Fruit fly (Drosophila melanogaster) whole organism, embryonic: Measurements from ENCODE around the gene Ptth.

ENCODE experiments used
- Asciz ChIP-seq: fragments of 200-800 bp; sonication (Bioruptor generic); optimal IDR thresholded peaks from 2 replicates; lab custom pipeline; 2017; ENCODE audit warnings: missing biosample characterization, mild to moderate bottlenecking, missing genetic modification characterization, missing genetic modification reagents
- Atf-2 ChIP-seq: fragments of 200-800 bp; sonication (Bioruptor generic); optimal IDR thresholded peaks from 2 replicates; lab custom pipeline; 2016; ENCODE audit warnings: missing biosample characterization, missing genetic modification characterization
- Awh ChIP-seq: fragments of 200-800 bp; sonication (Bioruptor generic); IDR thresholded peaks from 2 replicates; pipeline ENCODE4, ENCODE4 v1.3.6; 2022; ENCODE audit warnings: missing biosample characterization, missing genetic modification characterization
- B-H1 ChIP-seq: fragments of 200-800 bp; sonication (Bioruptor generic); IDR thresholded peaks from 3 replicates; pipeline ENCODE4 v1.3.6; 2022; ENCODE audit warnings: missing biosample characterization, missing genetic modification characterization
- CG11247 ChIP-seq: fragments of 200-800 bp; sonication (Bioruptor generic); IDR thresholded peaks from 2 replicates; pipeline ENCODE4 v1.3.6; 2022; ENCODE audit warnings: missing biosample characterization, missing genetic modification characterization
- CG11456 ChIP-seq: fragments of 200-800 bp; sonication (Bioruptor generic); IDR thresholded peaks from 3 replicates; pipeline ENCODE4 v1.3.6; 2022; ENCODE audit warnings: missing biosample characterization, missing genetic modification characterization
- CG11504 ChIP-seq: fragments of 200-800 bp; sonication (Bioruptor generic); optimal IDR thresholded peaks from 3 replicates; lab custom pipeline; 2019; ENCODE audit warnings: missing biosample characterization, mild to moderate bottlenecking, missing genetic modification characterization, moderate library complexity
- CG14667 ChIP-seq: fragments of 200-800 bp; sonication (Bioruptor generic); IDR thresholded peaks from 2 replicates; pipeline ENCODE4 v1.3.6; 2022; ENCODE audit warnings: missing biosample characterization, missing genetic modification characterization
- CG16815 ChIP-seq: fragments of 200-800 bp; sonication (Bioruptor generic); optimal IDR thresholded peaks from 3 replicates; lab custom pipeline; 2017; ENCODE audit warnings: missing biosample characterization, mild to moderate bottlenecking, missing genetic modification characterization
- CG17612 ChIP-seq: fragments of 200-800 bp; sonication (Bioruptor generic); IDR thresholded peaks from 2 replicates; pipeline ENCODE4 v1.3.6; 2022; ENCODE audit warnings: missing biosample characterization, missing genetic modification characterization
- CG17912 ChIP-seq: fragments of 200-800 bp; sonication (Bioruptor generic); optimal IDR thresholded peaks from 2 replicates; lab custom pipeline; 2018; ENCODE audit warnings: missing biosample characterization, mild to moderate bottlenecking, missing genetic modification characterization
- CG18262 ChIP-seq: fragments of 200-800 bp; optimal IDR thresholded peaks from 3 replicates; lab custom pipeline; 2019; ENCODE audit warnings: missing biosample characterization, mild to moderate bottlenecking, missing genetic modification characterization, moderate library complexity
- CG2120 ChIP-seq: fragments of 200-800 bp; sonication (Bioruptor generic); optimal IDR thresholded peaks from 3 replicates; lab custom pipeline; 2016; ENCODE audit warnings: missing biosample characterization, missing genetic modification characterization
- CG32772 ChIP-seq: fragments of 200-800 bp; sonication (Bioruptor generic); IDR thresholded peaks from 2 replicates; pipeline ENCODE4 v1.3.6; 2022; ENCODE audit warnings: missing biosample characterization, missing genetic modification characterization
- CG34376 ChIP-seq: fragments of 200-800 bp; sonication (Bioruptor generic); optimal IDR thresholded peaks from 2 replicates; lab custom pipeline; 2018; ENCODE audit warnings: missing biosample characterization, mild to moderate bottlenecking, missing genetic modification characterization
- CG3726 ChIP-seq: fragments of 200-800 bp; sonication (Bioruptor generic); IDR thresholded peaks from 3 replicates; pipeline ENCODE4, ENCODE4 v1.3.6; 2022; ENCODE audit warnings: missing biosample characterization, missing genetic modification characterization
- CG3847 ChIP-seq: fragments of 200-800 bp; sonication (Bioruptor generic); IDR thresholded peaks from 2 replicates; pipeline ENCODE4 v1.3.6; 2022; ENCODE audit warnings: missing biosample characterization, missing genetic modification characterization
- CG4854 ChIP-seq: fragments of 200-800 bp; sonication (Bioruptor generic); optimal IDR thresholded peaks from 2 replicates; lab custom pipeline; 2016; ENCODE audit warnings: missing biosample characterization, missing genetic modification characterization, inconsistent platforms
- CG6683 ChIP-seq: fragments of 200-800 bp; sonication (Bioruptor generic); optimal IDR thresholded peaks from 2 replicates; lab custom pipeline; 2017; ENCODE audit warnings: missing biosample characterization, mild to moderate bottlenecking, missing genetic modification characterization, missing genetic modification reagents
- CG8290 ChIP-seq, 3 experiments: fragments of 200-800 bp; sonication (Bioruptor generic); optimal IDR thresholded peaks; 2 replicates each; lab custom pipeline; 2016 to 2019; ENCODE audit warnings: missing biosample characterization in 3 of 3, missing genetic modification characterization in 3 of 3, mild to moderate bottlenecking in 2 of 3, moderate library complexity in 1 of 3
- CG8944 ChIP-seq: fragments of 200-800 bp; sonication (Bioruptor generic); optimal IDR thresholded peaks from 3 replicates; lab custom pipeline; 2016; ENCODE audit warnings: missing biosample characterization, missing genetic modification characterization
- CG9437 ChIP-seq: fragments of 200-800 bp; sonication (Bioruptor generic); optimal IDR thresholded peaks from 2 replicates; lab custom pipeline; 2018; ENCODE audit warnings: missing biosample characterization, mild to moderate bottlenecking, missing genetic modification characterization
- CG9932 ChIP-seq: fragments of 200-800 bp; sonication (Bioruptor generic); IDR thresholded peaks from 2 replicates; pipeline ENCODE4 v1.3.6; 2022; ENCODE audit warnings: missing biosample characterization, missing genetic modification characterization
- Dll ChIP-seq: fragments of 200-800 bp; sonication (Bioruptor generic); IDR thresholded peaks from 4 replicates; pipeline ENCODE4 v1.3.6; 2022; ENCODE audit warnings: missing biosample characterization, missing genetic modification characterization; ENCODE audit not compliant: partially characterized antibody
- Fer3 ChIP-seq: fragments of 200-800 bp; sonication (Bioruptor generic); optimal IDR thresholded peaks from 2 replicates; lab custom pipeline; 2018; ENCODE audit warnings: missing biosample characterization, mild to moderate bottlenecking, missing genetic modification characterization, moderate library complexity
- Kr ChIP-seq: fragments of 200-800 bp; sonication (Bioruptor generic); optimal IDR thresholded peaks from 2 replicates; lab custom pipeline; 2017; ENCODE audit warnings: missing biosample characterization, mild to moderate bottlenecking, missing genetic modification characterization
- PHDP ChIP-seq: fragments of 200-800 bp; sonication (Bioruptor generic); optimal IDR thresholded peaks from 3 replicates; lab custom pipeline; 2018; ENCODE audit warnings: missing biosample characterization, mild to moderate bottlenecking, missing genetic modification characterization, moderate library complexity
- Ptx1 ChIP-seq: fragments of 200-800 bp; sonication (Bioruptor generic); IDR thresholded peaks from 2 replicates; pipeline ENCODE4 v1.3.6; 2022; ENCODE audit warnings: missing biosample characterization, missing genetic modification characterization
- Xrp1 ChIP-seq: fragments of 200-800 bp; sonication (Bioruptor generic); IDR thresholded peaks from 2 replicates; pipeline ENCODE4 v1.3.6; 2022; ENCODE audit warnings: missing biosample characterization, missing genetic modification characterization
- ash1 ChIP-seq: fragments of 200-800 bp; sonication (Bioruptor generic); optimal IDR thresholded peaks from 2 replicates; lab custom pipeline; 2018; ENCODE audit warnings: missing biosample characterization, mild to moderate bottlenecking, missing genetic modification characterization
- btn ChIP-seq: fragments of 200-800 bp; sonication (Bioruptor generic); optimal IDR thresholded peaks from 2 replicates; lab custom pipeline; 2016; ENCODE audit warnings: missing biosample characterization, missing genetic modification characterization
- croc ChIP-seq: fragments of 200-800 bp; sonication (Bioruptor generic); conservative IDR thresholded peaks from 3 replicates; pipeline ENCODE4 v1.3.6; 2022; ENCODE audit warnings: missing biosample characterization, missing genetic modification characterization
- crol ChIP-seq: fragments of 200-800 bp; sonication (Bioruptor generic); IDR thresholded peaks from 2 replicates; pipeline ENCODE4 v1.3.6; 2022; ENCODE audit warnings: missing biosample characterization, missing genetic modification characterization
- da ChIP-seq: fragments of 200-800 bp; sonication (Bioruptor generic); optimal IDR thresholded peaks from 2 replicates; lab custom pipeline; 2016; ENCODE audit warnings: missing biosample characterization, missing genetic modification characterization
- dati ChIP-seq: fragments of 200-800 bp; sonication (Bioruptor generic); IDR thresholded peaks from 2 replicates; pipeline ENCODE4 v1.3.6; 2022; ENCODE audit warnings: missing biosample characterization, missing genetic modification characterization
- dpn ChIP-seq, 2 experiments: fragments of 200-800 bp; sonication (Bioruptor generic); optimal IDR thresholded peaks; 3 replicates each; lab custom pipeline; 2016; ENCODE audit warnings: missing biosample characterization in 2 of 2, missing genetic modification characterization in 2 of 2
- gem ChIP-seq: fragments of 200-800 bp; sonication (Bioruptor generic); optimal IDR thresholded peaks from 2 replicates; lab custom pipeline; 2019; ENCODE audit warnings: missing biosample characterization, mild to moderate bottlenecking, missing genetic modification characterization, moderate library complexity
- gsb-n ChIP-seq: fragments of 200-800 bp; sonication (Bioruptor generic); optimal IDR thresholded peaks from 3 replicates; lab custom pipeline; 2018; ENCODE audit warnings: missing biosample characterization, mild to moderate bottlenecking, missing genetic modification characterization
- jumu ChIP-seq: fragments of 200-800 bp; sonication (Bioruptor generic); optimal IDR thresholded peaks from 3 replicates; lab custom pipeline; 2016; ENCODE audit warnings: missing biosample characterization, missing genetic modification characterization
- kay ChIP-seq: fragments of 200-800 bp; sonication (Bioruptor generic); optimal IDR thresholded peaks from 2 replicates; lab custom pipeline; 2016; ENCODE audit warnings: missing biosample characterization, missing genetic modification characterization
- ken ChIP-seq: fragments of 200-800 bp; sonication (Bioruptor generic); IDR thresholded peaks from 3 replicates; pipeline ENCODE4 v1.3.6; 2022; ENCODE audit warnings: missing biosample characterization, missing genetic modification characterization
- klu ChIP-seq: fragments of 200-800 bp; sonication (Bioruptor generic); IDR thresholded peaks from 2 replicates; pipeline ENCODE4 v1.3.6; 2022; ENCODE audit warnings: missing biosample characterization, missing genetic modification characterization
- nom ChIP-seq: fragments of 200-800 bp; sonication (Bioruptor generic); optimal IDR thresholded peaks from 2 replicates; lab custom pipeline; 2017; ENCODE audit warnings: missing biosample characterization, missing genetic modification characterization, mild to moderate bottlenecking, moderate library complexity, missing genetic modification reagents
- pb ChIP-seq: fragments of 200-800 bp; sonication (Bioruptor generic); optimal IDR thresholded peaks from 3 replicates; lab custom pipeline; 2016; ENCODE audit warnings: missing biosample characterization, missing genetic modification characterization
- pita ChIP-seq: fragments of 200-800 bp; sonication (Bioruptor generic); optimal IDR thresholded peaks from 2 replicates; lab custom pipeline; 2017; ENCODE audit warnings: missing biosample characterization, mild to moderate bottlenecking, missing genetic modification characterization
- row ChIP-seq: fragments of 200-800 bp; sonication (Bioruptor generic); IDR thresholded peaks from 3 replicates; pipeline ENCODE4 v1.3.6; 2022; ENCODE audit warnings: missing biosample characterization, missing genetic modification characterization
- sima ChIP-seq: fragments of 200-800 bp; sonication (Bioruptor generic); optimal IDR thresholded peaks from 2 replicates; lab custom pipeline; 2016; ENCODE audit warnings: missing biosample characterization, missing genetic modification characterization
- sug ChIP-seq: fragments of 200-800 bp; optimal IDR thresholded peaks from 2 replicates; lab custom pipeline; 2019; ENCODE audit warnings: missing biosample characterization, mild to moderate bottlenecking, missing genetic modification characterization, moderate library complexity
- wek ChIP-seq: fragments of 200-800 bp; sonication (Bioruptor generic); optimal IDR thresholded peaks from 3 replicates; lab custom pipeline; 2018; ENCODE audit warnings: missing biosample characterization, mild to moderate bottlenecking, missing genetic modification characterization, moderate library complexity
- yki ChIP-seq: fragments of >200 bp; optimal IDR thresholded peaks from 3 replicates; lab custom pipeline; 2018

Gene Ptth

DNA sequence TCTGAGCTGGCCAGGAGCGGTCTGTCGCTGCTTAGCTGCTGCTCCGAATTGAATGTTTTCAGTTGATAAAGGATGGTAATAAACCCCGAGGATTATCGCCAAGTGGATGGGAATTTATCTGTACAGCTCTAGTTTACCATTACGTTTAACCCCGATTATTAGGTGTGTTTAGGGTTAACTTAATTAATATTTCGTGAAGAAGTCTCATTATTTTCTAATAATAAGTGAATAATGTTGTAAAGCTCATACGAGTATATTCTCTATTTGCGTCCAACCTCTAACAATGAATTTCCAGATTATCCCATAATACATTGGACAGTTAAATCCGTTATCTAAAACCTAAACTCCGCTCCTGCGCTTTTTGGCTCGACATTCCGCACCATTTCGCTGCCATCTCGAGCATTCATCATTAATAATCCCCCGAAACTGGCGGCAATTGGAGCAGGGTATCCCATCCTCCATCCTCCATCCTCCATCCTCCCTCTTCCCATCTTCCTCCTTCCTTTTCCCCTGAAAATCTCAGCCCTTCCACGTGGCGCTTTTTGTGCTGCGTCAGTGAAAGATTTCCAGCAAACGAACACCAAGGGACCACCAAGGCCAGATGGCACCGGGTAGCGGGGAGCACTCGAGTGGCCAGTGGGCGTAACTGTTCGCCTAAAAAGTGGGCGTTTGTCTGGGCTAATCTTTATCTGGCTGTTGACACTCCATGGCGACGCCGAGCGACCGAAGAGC is 50.3 kb downstream of the Ptth start (continued):
- TF ChIP-seq sima (GFP tag; lab: Kevin White, UChicago) (no peak), Awh (GFP tag; lab: Robert Waterston, UW) (no peak), CG3726 (GFP tag; lab: Robert Waterston, UW) (no peak), da (GFP tag; lab: Kevin White, UChicago) (no peak), nom (no peak), CG6683 (GFP tag; lab: Kevin White, UChicago) (no peak), kay (GFP tag; lab: Kevin White, UChicago) (no peak), row (0 out of 3 replicates have a peak, but pooled peaks have one; percentile 14), crol (GFP tag; lab: Robert Waterston, UW) (peak; percentile 57; the same call in 1 of the 2 replicates), klu (no peak), pb (GFP tag; lab: Kevin White, UChicago) (no peak), CG17912 (GFP tag; lab: Kevin White, UChicago) (no peak), dpn (GFP tag; optimal IDR thresholded peaks at IDR 0.05; lab: Kevin White, UChicago) (no peak), CG14667 (GFP tag; lab: Robert Waterston, UW) (no peak), Ptx1 (GFP tag; lab: Robert Waterston, UW) (no peak), yki (lab: Kevin White, UChicago) (no peak), CG34376 (GFP tag; lab: Kevin White, UChicago) (no peak), ken (GFP tag; lab: Robert Waterston, UW) (no peak), CG11504 (tag; lab: Kevin White, UChicago) (peak; percentile 37), pita (GFP tag; lab: Kevin White, UChicago) (no peak), CG8290 (GFP tag; optimal IDR thresholded peaks at IDR 0.05; lab: Kevin White, UChicago) (no peak), CG8290 (tag; optimal IDR thresholded peaks at IDR 0.05; lab: Kevin White, UChicago) (no peak), gsb-n (tag; lab: Kevin White, UChicago) (no peak), CG16815 (no peak), gem (peak; percentile 27), btn (GFP tag; lab: Kevin White, UChicago) (no peak), Fer3 (tag; lab: Kevin White, UChicago) (peak; percentile 3), dati (no peak), Atf-2 (GFP tag; lab: Kevin White, UChicago) (no peak), croc (GFP tag; lab: Robert Waterston, UW) (no peak), CG11247 (GFP tag; lab: Robert Waterston, UW) (no peak), CG3847 (no peak), CG9932 (GFP tag; lab: Robert Waterston, UW) (no peak), CG17612 (GFP tag; lab: Robert Waterston, UW) (no peak), CG2120 (peak; percentile 35), PHDP (tag; lab: Kevin White, UChicago) (no peak), CG8944 (GFP tag; lab: Kevin White, UChicago) (no peak), B-H1 (GFP tag; lab: Robert Waterston, UW) (no peak), CG9437 (no peak), CG32772 (GFP tag; lab: Robert Waterston, UW) (no peak), Dll (GFP tag; lab: Robert Waterston, UW) (no peak), sug (tag; lab: Kevin White, UChicago) (no peak), CG4854 (no peak), wek (no peak), ash1 (GFP tag; lab: Kevin White, UChicago) (no peak), jumu (no peak), Xrp1 (GFP tag; lab: Robert Waterston, UW) (no peak), Asciz (no peak), Kr (no peak), CG18262 (peak; percentile 9), CG11456 (GFP tag; lab: Robert Waterston, UW) (no peak)
